Fruit fly (Drosophila melanogaster): ENCODE measurements around the gene mRpL9.

mRpL9 gene

DNA sequence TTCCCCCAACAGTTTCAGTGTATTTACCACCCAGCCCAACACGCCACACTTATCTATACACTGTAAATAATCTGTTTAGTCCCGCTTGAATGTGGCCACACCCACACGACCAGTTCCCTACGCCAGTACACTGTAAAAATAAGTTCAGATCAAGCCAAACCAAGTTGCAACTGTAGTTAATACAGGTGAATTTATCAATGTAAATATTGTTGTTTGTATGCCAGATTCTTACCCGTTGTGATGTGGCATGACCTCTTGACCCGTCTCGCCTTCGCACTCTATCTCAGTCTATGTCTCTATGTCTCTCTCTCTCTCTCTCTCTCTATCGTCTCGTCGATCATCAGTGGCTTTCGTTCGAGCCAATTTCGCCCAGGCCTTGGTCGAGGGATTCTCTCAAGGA, 16.7 kb upstream of the mRpL9 start:
- TF ChIP-seq CG15710 (tag; optimal IDR thresholded peaks at IDR 0.05) (no peak), CG13204 (GFP tag; optimal IDR thresholded peaks at IDR 0.05) (no peak), CG17806 (tag; optimal IDR thresholded peaks at IDR 0.05) (no peak), Pif1A (GFP tag; optimal IDR thresholded peaks at IDR 0.05) (no peak), gl (tag; optimal IDR thresholded peaks at IDR 0.05) (no peak), CG4496 (GFP tag; IDR thresholded peaks at IDR 0.05) (no peak), CG14655 (GFP tag; optimal IDR thresholded peaks at IDR 0.05) (no peak), CG9948 (tag; optimal IDR thresholded peaks at IDR 0.05) (no peak), CG8159 (tag; optimal IDR thresholded peaks at IDR 0.05) (no peak), CG32121 (GFP tag; IDR thresholded peaks at IDR 0.05) (no peak), rn (GFP tag; IDR thresholded peaks at IDR 0.05) (no peak), Pif1B (GFP tag; optimal IDR thresholded peaks at IDR 0.05) (no peak), Ets98B (GFP tag; IDR thresholded peaks at IDR 0.05) (no peak), CG10348 (GFP tag; IDR thresholded peaks at IDR 0.05) (no peak)

dm6 chr3R:15316326-15316725, 14.2 kb upstream of the mRpL9 start, which contains the start of gene CG14866:
Gene CG14866, plus strand, starts transcription at chr3R:15316471.
- no peak for TF ChIP-seq CG14655 (GFP tag; optimal IDR thresholded peaks at IDR 0.05)
- TF ChIP-seq CG12605 (GFP tag; IDR thresholded peaks at IDR 0.05): no peak
- TF ChIP-seq CG34367 (tag; optimal IDR thresholded peaks at IDR 0.05): no peak
- no peak for TF ChIP-seq CG8159 (tag; optimal IDR thresholded peaks at IDR 0.05)
- TF ChIP-seq CG9948 (tag; optimal IDR thresholded peaks at IDR 0.05): no peak
- TF ChIP-seq gl (tag; optimal IDR thresholded peaks at IDR 0.05): no peak
- TF ChIP-seq CG8301 (tag; optimal IDR thresholded peaks at IDR 0.05): no peak
- no peak for TF ChIP-seq Pif1B (GFP tag; optimal IDR thresholded peaks at IDR 0.05)
- no peak for TF ChIP-seq D1 (tag; optimal IDR thresholded peaks at IDR 0.05)
- TF ChIP-seq Ets98B (GFP tag; IDR thresholded peaks at IDR 0.05): no peak
- TF ChIP-seq CG13204 (GFP tag; optimal IDR thresholded peaks at IDR 0.05): no peak
- no peak for TF ChIP-seq CG32121 (GFP tag; IDR thresholded peaks at IDR 0.05)
- TF ChIP-seq CG15710 (tag; optimal IDR thresholded peaks at IDR 0.05): no peak

DNA sequence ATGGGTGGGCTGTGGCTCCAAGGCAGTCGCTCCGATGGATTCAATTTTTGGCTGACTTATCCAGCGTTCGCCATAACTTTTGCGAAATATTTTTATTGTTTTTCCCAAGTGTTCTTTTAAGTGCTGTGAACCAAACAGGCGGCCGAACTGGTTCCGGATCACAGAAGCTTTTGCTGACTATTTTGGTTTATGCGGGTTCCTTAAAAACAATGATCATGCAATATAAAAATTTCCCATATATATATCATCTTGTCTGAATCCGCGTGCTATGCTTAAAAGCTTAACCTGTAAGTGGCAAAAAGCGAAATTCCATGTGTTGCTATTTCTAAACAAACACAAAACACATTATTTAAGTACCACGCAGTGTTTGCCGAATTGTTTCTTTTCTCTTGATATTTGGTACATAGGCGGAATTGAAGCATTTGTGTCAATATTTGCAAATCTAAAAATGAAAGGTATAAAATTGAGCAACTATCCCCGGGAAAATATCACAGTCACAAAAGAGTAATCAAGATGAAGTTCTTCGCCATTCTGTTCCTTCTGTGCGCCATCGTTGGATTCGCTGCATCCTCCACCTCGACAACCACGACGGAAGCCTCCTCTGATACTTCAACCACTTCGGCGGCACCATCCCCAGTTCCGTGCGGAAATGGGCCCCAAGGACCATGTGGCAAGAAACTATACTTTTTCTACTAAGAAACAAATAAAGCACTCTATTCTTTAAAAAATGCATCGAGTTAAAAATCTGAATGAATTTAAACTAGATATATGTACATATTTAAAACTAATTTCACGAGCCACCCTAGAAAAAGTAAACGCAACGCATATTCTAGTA, 10.4 kb upstream of the mRpL9 start, which contains the start of the genes CG6276 and CG44040:
CG6276 (minus strand) TSS at position 158 of the 835 bp plus-strand sequence.
CG44040 (plus strand) TSS at position 467 of the 835 bp plus-strand sequence.
- peak; percentile 25 for TF ChIP-seq CG9948 (tag; optimal IDR thresholded peaks at IDR 0.05)
- TF ChIP-seq CG34367 (tag; optimal IDR thresholded peaks at IDR 0.05): peak; percentile 50
- no peak for TF ChIP-seq gl (tag; optimal IDR thresholded peaks at IDR 0.05)
- TF ChIP-seq rn (GFP tag; IDR thresholded peaks at IDR 0.05): 0 out of 2 replicates have a peak, but pooled peaks have one; percentile 4
- TF ChIP-seq CG4496 (GFP tag; IDR thresholded peaks at IDR 0.05): peak; percentile 53; the same call in 2 of the 3 replicates
- TF ChIP-seq CG14655 (GFP tag; optimal IDR thresholded peaks at IDR 0.05): no peak
- TF ChIP-seq CG32121 (GFP tag; IDR thresholded peaks at IDR 0.05): peak; percentile 35
- TF ChIP-seq Ets98B (GFP tag; IDR thresholded peaks at IDR 0.05): peak; percentile 73
- TF ChIP-seq CG17806 (tag; optimal IDR thresholded peaks at IDR 0.05): peak; percentile 44
- no peak for TF ChIP-seq EcR (GFP tag; optimal IDR thresholded peaks at IDR 0.05)
- TF ChIP-seq Pif1B (GFP tag; optimal IDR thresholded peaks at IDR 0.05): no peak
- TF ChIP-seq Snoo (tag; optimal IDR thresholded peaks at IDR 0.05): peak; percentile 61
- TF ChIP-seq CG10348 (GFP tag; IDR thresholded peaks at IDR 0.05): no peak
- peak; percentile 59 for TF ChIP-seq CG8301 (tag; optimal IDR thresholded peaks at IDR 0.05)
- TF ChIP-seq CG12605 (GFP tag; IDR thresholded peaks at IDR 0.05): 0 out of 2 replicates have a peak, but pooled peaks have one; percentile 9
- peak; percentile 46 for TF ChIP-seq CG15710 (tag; optimal IDR thresholded peaks at IDR 0.05)
- peak; percentile 71 for TF ChIP-seq fd96Ca (GFP tag; IDR thresholded peaks at IDR 0.05)
- TF ChIP-seq CG8159 (tag; optimal IDR thresholded peaks at IDR 0.05): peak; percentile 98

DNA sequence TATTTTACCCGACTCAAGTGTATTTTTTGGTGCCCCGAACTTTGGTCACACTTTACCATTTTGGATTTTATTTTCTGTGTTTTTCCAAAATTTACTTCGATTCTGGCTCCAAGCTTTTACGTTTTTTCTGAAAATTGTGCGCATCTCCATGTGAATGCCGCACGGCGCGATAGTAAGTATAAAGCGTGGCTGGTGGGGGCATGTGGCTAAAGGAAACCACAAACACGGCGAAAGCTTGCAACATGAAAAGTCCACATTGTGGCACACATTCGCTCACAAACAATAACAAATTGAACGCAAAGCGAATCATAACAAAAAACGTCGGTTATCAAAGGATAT, 9.8 kb upstream of the mRpL9 start, which contains the start of gene ear:
ear (plus strand) TSS at position 10 of the 339 bp plus-strand sequence.
- TF ChIP-seq CG14655 (GFP tag; optimal IDR thresholded peaks at IDR 0.05): no peak
- no peak for TF ChIP-seq Pif1A (GFP tag; optimal IDR thresholded peaks at IDR 0.05)
- TF ChIP-seq CG8301 (tag; optimal IDR thresholded peaks at IDR 0.05): no peak
- TF ChIP-seq CG4496 (GFP tag; IDR thresholded peaks at IDR 0.05): no peak
- TF ChIP-seq CG12605 (GFP tag; IDR thresholded peaks at IDR 0.05): no peak
- TF ChIP-seq Ets98B (GFP tag; IDR thresholded peaks at IDR 0.05): no peak
- no peak for TF ChIP-seq CG10348 (GFP tag; IDR thresholded peaks at IDR 0.05)
- TF ChIP-seq CG34367 (tag; optimal IDR thresholded peaks at IDR 0.05): no peak
- TF ChIP-seq Snoo (tag; optimal IDR thresholded peaks at IDR 0.05): no peak
- TF ChIP-seq CG9948 (tag; optimal IDR thresholded peaks at IDR 0.05): no peak
- no peak for TF ChIP-seq gl (tag; optimal IDR thresholded peaks at IDR 0.05)
- no peak for TF ChIP-seq CG13204 (GFP tag; optimal IDR thresholded peaks at IDR 0.05)
- TF ChIP-seq CG32121 (GFP tag; IDR thresholded peaks at IDR 0.05): no peak
- no peak for TF ChIP-seq D1 (tag; optimal IDR thresholded peaks at IDR 0.05)
- no peak for TF ChIP-seq CG8159 (tag; optimal IDR thresholded peaks at IDR 0.05)
- TF ChIP-seq CG17806 (tag; optimal IDR thresholded peaks at IDR 0.05): no peak

DNA sequence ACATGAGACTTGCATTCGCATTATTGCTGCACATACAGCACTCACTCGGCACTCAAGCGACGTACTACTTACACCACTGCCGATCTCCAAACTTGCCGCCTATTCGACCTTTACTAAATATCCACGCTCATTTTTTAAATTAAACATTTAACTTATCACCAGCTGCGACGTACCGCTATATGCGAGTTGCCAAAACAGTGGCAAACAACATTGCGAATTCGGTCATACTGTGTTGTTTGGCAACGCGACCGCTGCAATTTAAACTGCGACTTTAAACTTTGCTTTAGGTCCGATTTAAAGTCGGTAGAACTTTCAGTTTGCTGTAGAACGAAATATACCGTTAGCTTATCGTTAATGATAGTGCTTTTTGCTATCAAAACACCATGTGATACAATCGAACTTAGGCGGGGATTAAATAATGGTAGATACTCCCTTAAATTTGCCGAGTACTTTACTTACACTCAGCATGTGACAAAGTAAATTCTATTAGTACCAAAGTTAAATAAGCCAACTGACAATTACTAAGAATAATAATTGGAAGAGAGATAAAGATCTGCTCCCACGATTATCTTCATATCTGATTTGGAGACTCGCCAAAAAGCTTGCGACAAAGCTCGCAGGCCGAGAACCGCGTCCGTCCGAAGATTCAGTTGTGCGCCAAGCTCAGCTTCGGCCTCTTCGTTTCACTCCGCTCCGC, 2.3 kb upstream of the mRpL9 start, which contains the start of the genes CG6236 and ea:
CG6236 (minus strand) TSS at position 187 of the 697 bp plus-strand sequence.
ea (plus strand) TSS at position 647 of the 697 bp plus-strand sequence.
- no peak for TF ChIP-seq EcR (GFP tag; optimal IDR thresholded peaks at IDR 0.05)

Measured in whole organism, pupa.